Fruit fly (Drosophila melanogaster) whole organism, embryonic: Measurements from ENCODE around the gene CG17028.

Source experiments
- Ada2b ChIP-seq: fragments of 200-800 bp; sonication (Bioruptor generic); IDR thresholded peaks from 2 replicates; pipeline ENCODE4 v1.3.6; 2022; ENCODE audit warnings: missing biosample characterization, missing genetic modification characterization
- BEAF-32 ChIP-seq: fragments of 200-800 bp; sonication (Bioruptor generic); optimal IDR thresholded peaks from 3 replicates; lab custom pipeline; 2017; ENCODE audit warnings: missing biosample characterization, missing genetic modification characterization, mild to moderate bottlenecking, moderate library complexity, missing genetic modification reagents
- CG12071 ChIP-seq: fragments of 200-800 bp; sonication (Bioruptor generic); optimal IDR thresholded peaks from 3 replicates; lab custom pipeline; 2018; ENCODE audit warnings: missing biosample characterization, mild to moderate bottlenecking, missing genetic modification characterization
- CG12155 ChIP-seq: fragments of 200-800 bp; sonication (Bioruptor generic); optimal IDR thresholded peaks from 3 replicates; lab custom pipeline; 2016; ENCODE audit warnings: missing biosample characterization, missing genetic modification characterization
- CG12659 ChIP-seq: fragments of 200-800 bp; sonication (Bioruptor generic); optimal IDR thresholded peaks from 3 replicates; lab custom pipeline; 2017; ENCODE audit warnings: mild to moderate bottlenecking, missing biosample characterization, missing genetic modification reagents, missing genetic modification characterization
- CG13424 ChIP-seq: fragments of 200-800 bp; sonication (Bioruptor generic); optimal IDR thresholded peaks from 2 replicates; lab custom pipeline; 2019; ENCODE audit warnings: missing biosample characterization, mild to moderate bottlenecking, missing genetic modification characterization, moderate library complexity
- CG15514 ChIP-seq: fragments of 200-800 bp; sonication (Bioruptor generic); optimal IDR thresholded peaks from 3 replicates; lab custom pipeline; 2017; ENCODE audit warnings: missing biosample characterization, missing genetic modification characterization, mild to moderate bottlenecking, moderate library complexity, missing genetic modification reagents
- CG34376 ChIP-seq: fragments of 200-800 bp; sonication (Bioruptor generic); optimal IDR thresholded peaks from 2 replicates; lab custom pipeline; 2018; ENCODE audit warnings: missing biosample characterization, mild to moderate bottlenecking, missing genetic modification characterization
- CG34422 ChIP-seq: fragments of 200-800 bp; sonication (Bioruptor generic); IDR thresholded peaks from 3 replicates; pipeline ENCODE4 v1.3.6; 2022; ENCODE audit warnings: missing biosample characterization, missing genetic modification characterization
- CG4820 ChIP-seq: fragments of 200-800 bp; sonication (Bioruptor generic); optimal IDR thresholded peaks from 3 replicates; lab custom pipeline; 2016; ENCODE audit warnings: missing biosample characterization, missing genetic modification characterization
- CG4854 ChIP-seq: fragments of 200-800 bp; sonication (Bioruptor generic); optimal IDR thresholded peaks from 2 replicates; lab custom pipeline; 2016; ENCODE audit warnings: missing biosample characterization, missing genetic modification characterization, inconsistent platforms
- CG5953 ChIP-seq: fragments of 200-800 bp; sonication (Bioruptor generic); IDR thresholded peaks from 2 replicates; pipeline ENCODE4 v1.3.6; 2022; ENCODE audit warnings: missing biosample characterization, missing genetic modification characterization
- CG7786 ChIP-seq: fragments of 200-800 bp; sonication (Bioruptor generic); optimal IDR thresholded peaks from 2 replicates; lab custom pipeline; 2016; ENCODE audit warnings: missing biosample characterization, missing genetic modification characterization
- CG8290 ChIP-seq, 3 experiments: fragments of 200-800 bp; sonication (Bioruptor generic); optimal IDR thresholded peaks; 2 replicates each; lab custom pipeline; 2016 to 2019; ENCODE audit warnings: missing biosample characterization in 3 of 3, missing genetic modification characterization in 3 of 3, mild to moderate bottlenecking in 2 of 3, moderate library complexity in 1 of 3
- CG8765 ChIP-seq: fragments of 200-800 bp; sonication (Bioruptor generic); IDR thresholded peaks from 2 replicates; pipeline ENCODE4 v1.3.6; 2022; ENCODE audit warnings: missing biosample characterization, missing genetic modification characterization
- CG8944 ChIP-seq: fragments of 200-800 bp; sonication (Bioruptor generic); optimal IDR thresholded peaks from 3 replicates; lab custom pipeline; 2016; ENCODE audit warnings: missing biosample characterization, missing genetic modification characterization
- CG9797 ChIP-seq: fragments of 200-800 bp; sonication (Bioruptor generic); optimal IDR thresholded peaks from 3 replicates; lab custom pipeline; 2018; ENCODE audit warnings: missing biosample characterization, mild to moderate bottlenecking, missing genetic modification characterization
- Camta ChIP-seq: fragments of 200-800 bp; sonication (Bioruptor generic); optimal IDR thresholded peaks from 2 replicates; lab custom pipeline; 2016; ENCODE audit warnings: missing biosample characterization, missing genetic modification characterization
- D19B ChIP-seq: fragments of 200-800 bp; sonication (Bioruptor generic); optimal IDR thresholded peaks from 2 replicates; lab custom pipeline; 2017; ENCODE audit warnings: missing biosample characterization, mild to moderate bottlenecking, missing genetic modification characterization
- Doc3 ChIP-seq: fragments of 200-800 bp; sonication (Bioruptor generic); IDR thresholded peaks from 3 replicates; pipeline ENCODE4 v1.3.6; 2022; ENCODE audit warnings: missing biosample characterization, missing genetic modification characterization; ENCODE audit not compliant: partially characterized antibody
- Elba2 ChIP-seq: fragments of 200-800 bp; sonication (Bioruptor generic); optimal IDR thresholded peaks from 3 replicates; lab custom pipeline; 2016; ENCODE audit warnings: missing biosample characterization, missing genetic modification characterization
- Gsc ChIP-seq: fragments of 200-800 bp; sonication (Bioruptor generic); IDR thresholded peaks from 2 replicates; pipeline ENCODE4 v1.3.6; 2022; ENCODE audit warnings: missing biosample characterization, missing genetic modification characterization
- HLH4C ChIP-seq: fragments of 200-800 bp; sonication (Bioruptor generic); IDR thresholded peaks from 3 replicates; pipeline ENCODE4 v1.3.6; 2022; ENCODE audit warnings: missing biosample characterization, missing genetic modification characterization; ENCODE audit not compliant: partially characterized antibody
- Jarid2 ChIP-seq: fragments of 200-800 bp; sonication (Bioruptor generic); optimal IDR thresholded peaks from 3 replicates; lab custom pipeline; 2017; ENCODE audit warnings: mild to moderate bottlenecking, missing biosample characterization, missing genetic modification reagents, missing genetic modification characterization
- Optix ChIP-seq: fragments of 200-800 bp; sonication (Bioruptor generic); IDR thresholded peaks from 3 replicates; pipeline ENCODE4 v1.3.6; 2022; ENCODE audit warnings: missing biosample characterization, missing genetic modification characterization
- Rx ChIP-seq: fragments of 200-800 bp; sonication (Bioruptor generic); IDR thresholded peaks from 2 replicates; pipeline ENCODE4 v1.3.6; 2022; ENCODE audit warnings: missing biosample characterization, missing genetic modification characterization
- Trl ChIP-seq, 3 experiments: fragments of >200 bp in 2 of 3; fragments of 200-800 bp in 1 of 3; sonication (Bioruptor generic) in 1 of 3; optimal IDR thresholded peaks; 2 replicates in 1 of 3; 3 replicates in 2 of 3; lab custom pipeline; 2016 to 2017; ENCODE audit warnings: missing biosample characterization in 1 of 3, missing genetic modification characterization in 1 of 3
- al ChIP-seq: fragments of 200-800 bp; sonication (Bioruptor generic); IDR thresholded peaks from 2 replicates; pipeline ENCODE4 v1.3.6; 2022; ENCODE audit warnings: missing biosample characterization, missing genetic modification characterization
- ato ChIP-seq: fragments of 200-800 bp; sonication (Bioruptor generic); IDR thresholded peaks from 2 replicates; pipeline ENCODE4 v1.3.6; 2022; ENCODE audit warnings: missing biosample characterization, missing genetic modification characterization; ENCODE audit not compliant: partially characterized antibody
- bbx ChIP-seq: fragments of 200-800 bp; sonication (Bioruptor generic); IDR thresholded peaks from 2 replicates; pipeline ENCODE4 v1.3.6; 2022; ENCODE audit warnings: missing biosample characterization, missing genetic modification characterization; ENCODE audit not compliant: partially characterized antibody
- bigmax ChIP-seq: fragments of 200-800 bp; sonication (Bioruptor generic); optimal IDR thresholded peaks from 2 replicates; lab custom pipeline; 2018; ENCODE audit warnings: missing biosample characterization, mild to moderate bottlenecking, missing genetic modification characterization
- caup ChIP-seq: fragments of 200-800 bp; sonication (Bioruptor generic); optimal IDR thresholded peaks from 3 replicates; lab custom pipeline; 2017; ENCODE audit warnings: missing biosample characterization, mild to moderate bottlenecking, missing genetic modification characterization, moderate library complexity; ENCODE audit not compliant: severe bottlenecking
- ci ChIP-seq: fragments of 200-800 bp; sonication (Bioruptor generic); IDR thresholded peaks from 3 replicates; pipeline ENCODE4 v1.3.6; 2022; ENCODE audit warnings: missing biosample characterization, missing genetic modification characterization
- croc ChIP-seq: fragments of 200-800 bp; sonication (Bioruptor generic); conservative IDR thresholded peaks from 3 replicates; pipeline ENCODE4 v1.3.6; 2022; ENCODE audit warnings: missing biosample characterization, missing genetic modification characterization
- ems ChIP-seq: fragments of 200-800 bp; sonication (Bioruptor generic); optimal IDR thresholded peaks from 3 replicates; lab custom pipeline; 2016; ENCODE audit warnings: missing biosample characterization, missing genetic modification characterization
- fd3F ChIP-seq: fragments of 200-800 bp; sonication (Bioruptor generic); optimal IDR thresholded peaks from 2 replicates; lab custom pipeline; 2018; ENCODE audit warnings: missing biosample characterization, mild to moderate bottlenecking, missing genetic modification characterization, moderate library complexity
- gsb ChIP-seq: fragments of 200-800 bp; sonication (Bioruptor generic); IDR thresholded peaks from 2 replicates; pipeline ENCODE4 v1.3.6; 2022; ENCODE audit warnings: missing biosample characterization, missing genetic modification characterization
- gsb-n ChIP-seq: fragments of 200-800 bp; sonication (Bioruptor generic); optimal IDR thresholded peaks from 3 replicates; lab custom pipeline; 2018; ENCODE audit warnings: missing biosample characterization, mild to moderate bottlenecking, missing genetic modification characterization
- jigr1 ChIP-seq: fragments of 200-800 bp; sonication (Bioruptor generic); IDR thresholded peaks from 3 replicates; pipeline ENCODE4 v1.3.6; 2022; ENCODE audit warnings: missing biosample characterization, missing genetic modification characterization
- lbe ChIP-seq: fragments of 200-800 bp; sonication (Bioruptor generic); optimal IDR thresholded peaks from 2 replicates; lab custom pipeline; 2016; ENCODE audit warnings: missing biosample characterization, mild to moderate bottlenecking, missing genetic modification characterization
- lilli ChIP-seq: fragments of 200-800 bp; sonication (Bioruptor generic); optimal IDR thresholded peaks from 3 replicates; lab custom pipeline; 2016; ENCODE audit warnings: missing biosample characterization, missing genetic modification characterization
- luna ChIP-seq: fragments of 200-800 bp; sonication (Bioruptor generic); optimal IDR thresholded peaks from 2 replicates; lab custom pipeline; 2016; ENCODE audit warnings: missing biosample characterization, missing genetic modification characterization
- pb ChIP-seq: fragments of 200-800 bp; sonication (Bioruptor generic); optimal IDR thresholded peaks from 3 replicates; lab custom pipeline; 2016; ENCODE audit warnings: missing biosample characterization, missing genetic modification characterization
- phol ChIP-seq: fragments of 200-800 bp; sonication (Bioruptor generic); optimal IDR thresholded peaks from 3 replicates; lab custom pipeline; 2018; ENCODE audit warnings: missing biosample characterization, mild to moderate bottlenecking, missing genetic modification characterization, moderate library complexity
- scrt ChIP-seq: fragments of 200-800 bp; sonication (Bioruptor generic); optimal IDR thresholded peaks from 2 replicates; lab custom pipeline; 2018; ENCODE audit warnings: missing biosample characterization, mild to moderate bottlenecking, missing genetic modification characterization, moderate library complexity
- sim ChIP-seq: fragments of 200-800 bp; sonication (Bioruptor generic); IDR thresholded peaks from 2 replicates; pipeline ENCODE4 v1.3.6; 2022; ENCODE audit warnings: missing biosample characterization, missing genetic modification characterization
- so ChIP-seq: fragments of 200-800 bp; sonication (Bioruptor generic); IDR thresholded peaks from 3 replicates; pipeline ENCODE4 v1.3.6; 2022; ENCODE audit warnings: missing biosample characterization, missing genetic modification characterization
- trem ChIP-seq: fragments of 200-800 bp; optimal IDR thresholded peaks from 3 replicates; lab custom pipeline; 2019; ENCODE audit warnings: missing biosample characterization, mild to moderate bottlenecking, missing genetic modification characterization, moderate library complexity
- twi ChIP-seq: fragments of 200-800 bp; optimal IDR thresholded peaks from 2 replicates; lab custom pipeline; 2019; ENCODE audit warnings: missing biosample characterization, mild to moderate bottlenecking, missing genetic modification characterization, moderate library complexity

Gene CG17028

DNA sequence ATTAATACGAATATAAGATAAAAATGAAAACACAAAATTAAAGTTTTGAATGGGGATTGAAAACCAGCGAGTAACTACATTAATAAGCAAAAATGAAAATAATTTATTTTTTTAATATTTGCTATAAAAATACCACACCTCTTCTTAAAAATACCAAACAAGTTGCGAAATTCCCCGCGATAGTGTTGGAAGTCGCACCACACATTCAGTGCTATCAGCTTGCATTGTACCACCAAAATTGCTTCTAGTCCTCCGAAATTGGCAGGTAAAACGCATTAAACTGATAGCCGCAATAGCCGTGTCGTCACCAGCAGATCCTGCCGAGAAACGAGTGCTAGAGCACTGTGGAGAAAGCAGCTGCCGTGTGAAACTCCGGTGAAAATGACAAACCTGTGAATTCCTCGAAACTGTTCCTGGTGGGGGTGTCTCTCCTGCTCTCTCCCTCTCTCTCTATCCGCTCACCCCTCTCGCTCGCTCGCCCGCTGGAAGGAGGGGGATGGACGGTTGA is 9.8 kb downstream of the CG17028 start, which contains the start of gene Hip14 (continued):
- TF ChIP-seq lilli, result peak; percentile 8
- no peak for TF ChIP-seq Camta (GFP tag; lab: Kevin White, UChicago)
- TF ChIP-seq CG8944 (GFP tag; lab: Kevin White, UChicago), result no peak
- TF ChIP-seq BEAF-32 (GFP tag; lab: Kevin White, UChicago), result peak; percentile 29
- no peak for TF ChIP-seq CG4854 (GFP tag; lab: Kevin White, UChicago)
- TF ChIP-seq CG12071 (GFP tag; lab: Kevin White, UChicago), result no peak
- peak; percentile 37 for TF ChIP-seq phol (tag; lab: Kevin White, UChicago)
- 0 out of 2 replicates have a peak, but pooled peaks have one; percentile 12 for TF ChIP-seq ato
- TF ChIP-seq ci (GFP tag; lab: Robert Waterston, UW), result peak; percentile 62; the same call in 2 of the 3 replicates
- no peak for TF ChIP-seq caup (GFP tag; lab: Kevin White, UChicago)
- TF ChIP-seq twi (tag; lab: Kevin White, UChicago), result no peak
- TF ChIP-seq ems (GFP tag; lab: Kevin White, UChicago), result no peak
- TF ChIP-seq gsb (GFP tag; lab: Robert Waterston, UW), result no peak
- no peak for TF ChIP-seq pb (GFP tag; lab: Kevin White, UChicago)
- no peak for TF ChIP-seq so
- no peak for TF ChIP-seq scrt
- TF ChIP-seq lbe (GFP tag; lab: Kevin White, UChicago), result peak; percentile 10
- TF ChIP-seq Gsc, result no peak
- peak; percentile 64 for TF ChIP-seq bbx (GFP tag; lab: Robert Waterston, UW)
- peak; percentile 64 for TF ChIP-seq trem (tag; lab: Kevin White, UChicago)
- no peak for TF ChIP-seq Rx (GFP tag; lab: Robert Waterston, UW)
- TF ChIP-seq gsb-n, result no peak
- no peak for TF ChIP-seq CG8290 (GFP tag; optimal IDR thresholded peaks at IDR 0.05; lab: Kevin White, UChicago)
- no peak for TF ChIP-seq CG8290 (tag; optimal IDR thresholded peaks at IDR 0.05; lab: Kevin White, UChicago)
- peak; percentile 28 for TF ChIP-seq CG13424
- TF ChIP-seq D19B, result no peak
- no peak for TF ChIP-seq jigr1 (GFP tag; lab: Robert Waterston, UW)
- no peak for TF ChIP-seq Ada2b (GFP tag; lab: Robert Waterston, UW)
- TF ChIP-seq CG15514, result peak; percentile 31
- peak; percentile 54 for TF ChIP-seq CG9797 (GFP tag; lab: Kevin White, UChicago)
- TF ChIP-seq al (GFP tag; lab: Robert Waterston, UW), result no peak
- no peak for TF ChIP-seq CG5953 (GFP tag; lab: Robert Waterston, UW)
- no peak for TF ChIP-seq CG8765 (GFP tag; lab: Robert Waterston, UW)
- peak; percentile 70 for TF ChIP-seq CG12659 (GFP tag; lab: Kevin White, UChicago)
- TF ChIP-seq Elba2 (GFP tag; lab: Kevin White, UChicago), result peak; percentile 7
- TF ChIP-seq CG7786 (GFP tag; lab: Kevin White, UChicago), result no peak
- TF ChIP-seq Trl (optimal IDR thresholded peaks at IDR 0.05; lab: Kevin White, UChicago), result peak in 1 of 2 experiments; percentile 51
- TF ChIP-seq Trl (GFP tag; optimal IDR thresholded peaks at IDR 0.05; lab: Kevin White, UChicago), result peak; percentile 29
- no peak for TF ChIP-seq Optix (GFP tag; lab: Robert Waterston, UW)
- TF ChIP-seq croc (GFP tag; lab: Robert Waterston, UW), result no peak
- no peak for TF ChIP-seq HLH4C
- peak; percentile 78; the same call in 2 of the 3 replicates for TF ChIP-seq CG34422 (GFP tag; lab: Robert Waterston, UW)
- TF ChIP-seq Jarid2 (GFP tag; lab: Kevin White, UChicago), result no peak
- no peak for TF ChIP-seq fd3F (GFP tag; lab: Kevin White, UChicago)
- TF ChIP-seq bigmax (GFP tag; lab: Kevin White, UChicago), result no peak
- TF ChIP-seq CG34376 (GFP tag; lab: Kevin White, UChicago), result peak; percentile 19
- TF ChIP-seq CG4820 (GFP tag; lab: Kevin White, UChicago), result no peak
- TF ChIP-seq CG12155 (GFP tag; lab: Kevin White, UChicago), result no peak
- peak; percentile 41; the same call in 1 of the 3 replicates for TF ChIP-seq Doc3 (GFP tag; lab: Robert Waterston, UW)
- no peak for TF ChIP-seq sim
- TF ChIP-seq luna, result no peak
